Fruit fly (Drosophila melanogaster): ENCODE data around the gene CG13685.

CG13685 gene

DNA sequence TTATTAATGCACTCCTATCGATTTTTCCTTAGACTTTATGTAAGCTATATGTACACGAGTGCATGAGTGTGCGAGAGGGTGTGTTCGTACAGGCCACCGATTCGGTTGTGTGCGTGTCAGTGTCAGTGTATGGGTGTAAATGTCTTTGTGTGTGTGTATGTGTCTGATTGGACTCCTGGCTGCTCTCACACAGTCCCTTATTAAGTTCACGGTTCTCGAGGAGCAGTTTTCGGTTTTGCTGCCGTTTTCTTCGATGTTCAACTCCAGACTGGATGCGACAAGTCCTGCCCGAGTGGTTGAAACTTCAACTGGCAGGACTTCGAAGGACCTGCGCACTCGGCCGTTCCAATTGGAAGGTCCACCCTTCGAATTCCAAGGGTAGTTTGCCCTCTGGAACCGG lies 33.8 kb upstream of the CG13685 start (continued):
- TF ChIP-seq Hmx (GFP tag; optimal IDR thresholded peaks at IDR 0.05) (no peak), h (optimal IDR thresholded peaks at IDR 0.05) (no peak), br (optimal IDR thresholded peaks at IDR 0.05) (no peak), CG32532 (GFP tag; IDR thresholded peaks at IDR 0.05) (0 out of 2 replicates have a peak, but pooled peaks have one; percentile 7), tup (GFP tag; optimal IDR thresholded peaks at IDR 0.05) (no peak), NFAT (GFP tag; IDR thresholded peaks at IDR 0.05) (no peak), CG1832 (GFP tag; optimal IDR thresholded peaks at IDR 0.05) (no peak), CG11456 (GFP tag; IDR thresholded peaks at IDR 0.05) (no peak), tap (tag; optimal IDR thresholded peaks at IDR 0.05) (no peak), CG15269 (tag; optimal IDR thresholded peaks at IDR 0.05) (no peak), pita (GFP tag; optimal IDR thresholded peaks at IDR 0.05) (no peak), odd (GFP tag; optimal IDR thresholded peaks at IDR 0.05) (no peak), Nf-YC (tag; optimal IDR thresholded peaks at IDR 0.05) (peak; percentile 48), CG30403 (GFP tag; optimal IDR thresholded peaks at IDR 0.05) (no peak), CG10543 (GFP tag; optimal IDR thresholded peaks at IDR 0.05) (no peak), Deaf1 (tag; optimal IDR thresholded peaks at IDR 0.05) (peak; percentile 55), HHEX (GFP tag; optimal IDR thresholded peaks at IDR 0.05) (no peak), CG3726 (GFP tag; IDR thresholded peaks at IDR 0.05) (no peak), CG16813 (GFP tag; IDR thresholded peaks at IDR 0.05; ENCODE audit: partially characterized antibody) (no peak), slou (GFP tag; optimal IDR thresholded peaks at IDR 0.05) (no peak), CkIIα-i1 (GFP tag; IDR thresholded peaks at IDR 0.05) (no peak), dm (GFP tag; optimal IDR thresholded peaks at IDR 0.05) (no peak), hth (optimal IDR thresholded peaks at IDR 0.05) (no peak), ara (GFP tag; IDR thresholded peaks at IDR 0.05) (no peak), CG10274 (GFP tag; optimal IDR thresholded peaks at IDR 0.05) (no peak), CG11560 (tag; IDR thresholded peaks at IDR 0.05) (no peak), abd-A (tag; optimal IDR thresholded peaks at IDR 0.05) (peak; percentile 48), Fer1 (GFP tag; optimal IDR thresholded peaks at IDR 0.05) (no peak), CG8478 (optimal IDR thresholded peaks at IDR 0.05) (peak; percentile 60), CG13123 (GFP tag; optimal IDR thresholded peaks at IDR 0.05) (no peak)

DNA sequence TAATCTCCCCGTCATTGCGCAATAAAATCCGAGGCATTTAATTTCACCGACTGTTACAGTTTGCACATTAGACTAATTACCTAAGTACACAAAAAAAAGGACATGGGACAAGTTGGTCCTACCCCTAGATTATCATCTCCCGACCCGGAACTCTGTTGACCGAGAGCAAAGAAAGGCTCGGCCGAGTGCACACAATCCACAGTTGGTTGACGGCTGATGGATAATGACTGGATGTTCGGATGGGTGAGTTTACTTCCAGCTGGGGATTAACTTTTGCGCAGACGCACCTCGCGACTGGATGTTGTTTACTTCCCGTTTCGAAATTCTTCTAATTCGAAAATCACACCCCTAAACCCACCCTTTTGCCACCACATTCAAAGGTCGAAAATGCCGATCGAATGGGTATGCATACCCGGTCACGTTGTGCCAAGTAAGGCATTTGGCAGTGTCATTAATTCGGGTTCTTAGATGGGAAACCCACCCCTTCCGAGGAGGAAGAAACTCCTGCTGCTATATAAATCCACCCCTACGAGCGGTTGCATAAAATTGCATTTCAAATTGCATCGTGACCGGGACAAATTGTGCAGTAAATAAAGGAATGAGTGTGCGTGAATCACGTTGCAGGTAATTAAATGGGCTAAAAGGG lies 32.7 kb upstream of the CG13685 start:
- TF ChIP-seq dmrt11E (tag; optimal IDR thresholded peaks at IDR 0.05) (no peak), Doc3 (GFP tag; IDR thresholded peaks at IDR 0.05; ENCODE audit: partially characterized antibody) (no peak), CG8290 (GFP tag; optimal IDR thresholded peaks at IDR 0.05) (no peak), CG8290 (tag; optimal IDR thresholded peaks at IDR 0.05) (no peak), Hr51 (GFP tag; optimal IDR thresholded peaks at IDR 0.05) (peak in 1 of 2 experiments; percentile 39), oc (tag; optimal IDR thresholded peaks at IDR 0.05) (peak; percentile 45), Lim3 (GFP tag; IDR thresholded peaks at IDR 0.05) (no peak), nerfin-1 (tag; optimal IDR thresholded peaks at IDR 0.05) (peak; percentile 88), pho (GFP tag; optimal IDR thresholded peaks at IDR 0.05) (no peak), CG15269 (tag; optimal IDR thresholded peaks at IDR 0.05) (no peak), CG3065 (GFP tag; optimal IDR thresholded peaks at IDR 0.05) (no peak), Hey (tag; optimal IDR thresholded peaks at IDR 0.05) (no peak), kah (GFP tag; optimal IDR thresholded peaks at IDR 0.05) (peak; percentile 25), danr (GFP tag; IDR thresholded peaks at IDR 0.05) (no peak), CG43689 (GFP tag; IDR thresholded peaks at IDR 0.05) (no peak), tll (GFP tag; optimal IDR thresholded peaks at IDR 0.05) (peak in 1 of 2 experiments; percentile 92), schlank (tag; optimal IDR thresholded peaks at IDR 0.05) (no peak), chinmo (GFP tag; IDR thresholded peaks at IDR 0.05; ENCODE audit: partially characterized antibody) (0 out of 4 replicates have a peak, but pooled peaks have one; percentile 59), CoRest (tag; optimal IDR thresholded peaks at IDR 0.05) (no peak), pros (GFP tag; optimal IDR thresholded peaks at IDR 0.05) (peak; percentile 99), usp (GFP tag; optimal IDR thresholded peaks at IDR 0.05) (no peak), crp (GFP tag; optimal IDR thresholded peaks at IDR 0.05) (no peak), kni (GFP tag; optimal IDR thresholded peaks at IDR 0.05) (peak; percentile 32)
